Fruit fly (Drosophila melanogaster): ENCODE results near the gene CG17597.

The CG17597 gene

DNA sequence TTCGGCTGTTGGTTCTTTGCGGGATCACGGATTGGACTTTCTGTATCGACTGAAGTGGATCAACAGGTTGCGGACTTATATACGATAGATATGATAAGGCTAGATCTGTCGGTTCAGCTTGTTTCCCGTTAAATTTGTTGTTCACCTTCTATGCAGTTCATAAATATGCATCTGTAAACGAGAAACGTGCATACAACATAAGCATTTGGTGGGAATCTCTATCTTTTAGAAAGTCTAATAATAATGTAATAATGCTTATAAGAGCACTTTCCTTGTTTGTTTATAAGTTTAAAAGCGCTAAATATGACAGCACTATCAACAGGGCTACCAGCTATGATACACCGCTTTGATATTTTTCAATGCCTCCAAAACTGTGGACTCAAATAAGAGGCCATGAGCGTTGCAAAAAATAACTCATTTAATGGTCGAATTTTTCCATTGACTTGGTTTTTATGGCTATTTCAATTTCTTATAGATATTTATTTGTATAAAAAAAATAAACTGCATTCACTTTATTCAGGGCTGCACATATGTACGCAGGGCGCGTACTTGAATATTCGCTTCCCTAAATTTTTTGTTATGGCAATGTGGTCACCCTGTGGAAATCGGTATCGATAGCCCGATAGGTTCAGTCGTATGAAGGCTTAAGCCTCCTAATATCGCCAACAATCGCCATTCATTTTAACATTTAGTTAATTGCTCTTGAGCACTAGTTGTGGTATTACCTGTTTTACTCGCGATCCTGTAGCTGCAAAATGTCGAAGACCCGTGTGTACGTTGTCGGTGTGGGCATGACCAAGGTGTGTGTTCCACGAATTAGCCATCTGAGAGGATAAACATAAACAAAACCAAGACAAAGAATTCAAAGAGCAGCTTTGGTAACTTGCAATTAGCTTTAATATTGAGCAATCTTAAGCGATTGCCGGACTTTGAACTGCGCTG, at the start of gene CG17597, which contains the start of gene ScpX (continued):
- TF ChIP-seq Oaz (GFP tag; IDR thresholded peaks at IDR 0.05) (no peak), ash1 (GFP tag; optimal IDR thresholded peaks at IDR 0.05) (no peak), CG12219 (GFP tag; optimal IDR thresholded peaks at IDR 0.05) (peak; percentile 50), CG18011 (GFP tag; optimal IDR thresholded peaks at IDR 0.05) (peak; percentile 36), yki (optimal IDR thresholded peaks at IDR 0.05) (no peak), HLH3B (GFP tag; IDR thresholded peaks at IDR 0.05) (peak; percentile 19; the same call in 1 of the 2 replicates), CG6683 (GFP tag; optimal IDR thresholded peaks at IDR 0.05) (no peak), CG11504 (tag; optimal IDR thresholded peaks at IDR 0.05) (peak; percentile 75), dati (GFP tag; IDR thresholded peaks at IDR 0.05) (no peak), bbx (GFP tag; IDR thresholded peaks at IDR 0.05; ENCODE audit: partially characterized antibody) (peak; percentile 91), CG2678 (tag; optimal IDR thresholded peaks at IDR 0.05) (peak; percentile 76), zen (tag; optimal IDR thresholded peaks at IDR 0.05) (peak; percentile 37), Fer3 (tag; optimal IDR thresholded peaks at IDR 0.05) (peak; percentile 48), CG9727 (GFP tag; optimal IDR thresholded peaks at IDR 0.05) (peak; percentile 69), CG12155 (GFP tag; optimal IDR thresholded peaks at IDR 0.05) (peak; percentile 65), pum (GFP tag; optimal IDR thresholded peaks at IDR 0.05) (peak; percentile 59), CG34376 (GFP tag; optimal IDR thresholded peaks at IDR 0.05) (peak; percentile 27), lov (optimal IDR thresholded peaks at IDR 0.05) (no peak), lov (GFP tag; IDR thresholded peaks at IDR 0.05) (no peak), Sry-β (GFP tag; optimal IDR thresholded peaks at IDR 0.05) (peak; percentile 100), ab (GFP tag; optimal IDR thresholded peaks at IDR 0.05) (peak; percentile 24), lola (GFP tag; optimal IDR thresholded peaks at IDR 0.05) (peak in 1 of 3 experiments; percentile 71), nom (GFP tag; optimal IDR thresholded peaks at IDR 0.05) (peak; percentile 87), ttk (GFP tag; IDR thresholded peaks at IDR 0.05) (no peak), Med (GFP tag) (peak; percentile 89), CG3281 (GFP tag; optimal IDR thresholded peaks at IDR 0.05) (peak; percentile 70), CG18262 (tag; optimal IDR thresholded peaks at IDR 0.05) (peak; percentile 63), CG34422 (GFP tag; IDR thresholded peaks at IDR 0.05) (0 out of 3 replicates have a peak, but pooled peaks have one; percentile 55), shn (GFP tag; optimal IDR thresholded peaks at IDR 0.05) (peak; percentile 60), CG10366 (GFP tag; IDR thresholded peaks at IDR 0.05) (peak; percentile 29), Vsx1 (GFP tag; optimal IDR thresholded peaks at IDR 0.05) (peak; percentile 5), ems (GFP tag; optimal IDR thresholded peaks at IDR 0.05) (peak; percentile 71), CG3163 (GFP tag; optimal IDR thresholded peaks at IDR 0.05) (no peak), CG11695 (GFP tag; IDR thresholded peaks at IDR 0.05) (0 out of 3 replicates have a peak, but pooled peaks have one; percentile 20), crc (GFP tag; optimal IDR thresholded peaks at IDR 0.05) (peak; percentile 25), gt (GFP tag; IDR thresholded peaks at IDR 0.05) (no peak), gcm2 (GFP tag; optimal IDR thresholded peaks at IDR 0.05) (peak; percentile 45), crp (GFP tag; optimal IDR thresholded peaks at IDR 0.05) (no peak), usp (GFP tag; optimal IDR thresholded peaks at IDR 0.05) (no peak), vnd (GFP tag; IDR thresholded peaks at IDR 0.05; ENCODE audit: partially characterized antibody) (peak; percentile 82), Opbp (GFP tag; IDR thresholded peaks at IDR 0.05; ENCODE audit: partially characterized antibody) (peak; percentile 91), Deaf1 (tag; optimal IDR thresholded peaks at IDR 0.05) (no peak), CG6254 (GFP tag; optimal IDR thresholded peaks at IDR 0.05) (peak; percentile 100), Dp (GFP tag; optimal IDR thresholded peaks at IDR 0.05) (peak; percentile 85), fd64A (GFP tag; optimal IDR thresholded peaks at IDR 0.05) (no peak), Usf (GFP tag; optimal IDR thresholded peaks at IDR 0.05) (peak; percentile 24), Blimp-1 (GFP tag; optimal IDR thresholded peaks at IDR 0.05) (peak; percentile 64), CG30431 (GFP tag; optimal IDR thresholded peaks at IDR 0.05) (peak; percentile 47)

Data from whole organism, embryonic.